Worm (Caenorhabditis elegans): ENCODE measurements around the gene ZK287.7.

The ZK287.7 gene

ce11 chrV:9703549-9703948 is 10.7 kb downstream of the ZK287.7 start:
- TF ChIP-seq gmeb-2 (tag; optimal IDR thresholded peaks at IDR 0.05) (no peak), ceh-45 (GFP tag; IDR thresholded peaks at IDR 0.05) (no peak), ref-2 (tag; optimal IDR thresholded peaks at IDR 0.05) (no peak), hlh-13 (GFP tag; optimal IDR thresholded peaks at IDR 0.05) (no peak), ama-1 (optimal IDR thresholded peaks at IDR 0.05) (no peak), pros-1 (tag; optimal IDR thresholded peaks at IDR 0.05) (no peak), unc-86 (tag; optimal IDR thresholded peaks at IDR 0.05) (no peak), odd-2 (tag; optimal IDR thresholded peaks at IDR 0.05) (no peak), ceh-31 (tag; optimal IDR thresholded peaks at IDR 0.05) (no peak), ceh-24 (tag; optimal IDR thresholded peaks at IDR 0.05) (no peak), ahr-1 (tag; optimal IDR thresholded peaks at IDR 0.05) (no peak), ttx-3 (tag; optimal IDR thresholded peaks at IDR 0.05) (no peak), zip-5 (tag; optimal IDR thresholded peaks at IDR 0.05) (no peak), nfya-1 (tag; optimal IDR thresholded peaks at IDR 0.05) (no peak), ztf-16 (tag; optimal IDR thresholded peaks at IDR 0.05) (no peak)

- TF ChIP-seq ets-4 (tag; optimal IDR thresholded peaks at IDR 0.05) = no peak
- peak; percentile 23 for TF ChIP-seq ceh-19 (GFP tag; optimal IDR thresholded peaks at IDR 0.05)
- TF ChIP-seq sox-4 (tag; optimal IDR thresholded peaks at IDR 0.05) = no peak
- TF ChIP-seq nfya-1 (tag; optimal IDR thresholded peaks at IDR 0.05) = peak; percentile 43
- no peak for TF ChIP-seq sox-2 (GFP tag; IDR thresholded peaks at IDR 0.05)
- no peak for TF ChIP-seq ama-1 (optimal IDR thresholded peaks at IDR 0.05)
- TF ChIP-seq ceh-18 (tag; optimal IDR thresholded peaks at IDR 0.05) = no peak
- TF ChIP-seq ceh-31 (tag; optimal IDR thresholded peaks at IDR 0.05) = peak; percentile 65
- TF ChIP-seq pha-4 (tag; optimal IDR thresholded peaks at IDR 0.05) = no peak
- TF ChIP-seq unc-3 (GFP tag; conservative IDR thresholded peaks at IDR 0.05) = no peak
- no peak for TF ChIP-seq unc-3 (tag; optimal IDR thresholded peaks at IDR 0.05)
- peak; percentile 76 for TF ChIP-seq ceh-48 (tag; optimal IDR thresholded peaks at IDR 0.05)
- no peak for TF ChIP-seq unc-86 (tag; optimal IDR thresholded peaks at IDR 0.05)
- TF ChIP-seq unc-55 (GFP tag; optimal IDR thresholded peaks at IDR 0.05) = peak; percentile 36
- TF ChIP-seq pax-1 (tag; optimal IDR thresholded peaks at IDR 0.05) = no peak
These were observed 11.5 kb downstream of the ZK287.7 start for ce11 chrV:9704399-9704798.

- TF ChIP-seq ama-1 (optimal IDR thresholded peaks at IDR 0.05) (no peak), tbx-7 (tag; optimal IDR thresholded peaks at IDR 0.05) (no peak), eyg-1 (tag; optimal IDR thresholded peaks at IDR 0.05) (no peak)
These were observed 13.7 kb downstream of the ZK287.7 start for ce11 chrV:9706592-9706991.

DNA sequence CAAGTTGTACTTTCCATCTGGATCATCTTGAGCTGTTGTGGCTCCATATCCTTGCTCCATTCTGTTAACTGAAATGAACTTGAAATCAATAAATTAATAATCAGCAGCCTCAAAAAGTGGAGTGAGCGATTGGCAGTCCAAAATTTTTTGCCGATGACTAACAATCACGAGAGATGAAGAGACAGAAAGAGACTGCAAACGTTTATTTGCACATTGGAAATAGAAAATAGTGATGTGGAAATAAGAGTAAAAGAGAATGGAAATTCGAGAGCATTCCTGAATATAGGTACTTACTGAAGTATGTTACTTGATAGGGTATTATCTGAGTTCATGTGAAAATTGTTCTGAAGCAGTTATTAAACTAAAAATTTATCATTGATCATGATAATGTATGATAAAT is 16.9 kb downstream of the ZK287.7 start, which contains the start of gene tag-120:
tag-120 (minus strand) TSS at position 68 of the 400 bp plus-strand sequence.
- TF ChIP-seq ceh-22 (tag; optimal IDR thresholded peaks at IDR 0.05) = no peak
- no peak for TF ChIP-seq madf-2 (tag; optimal IDR thresholded peaks at IDR 0.05)
- TF ChIP-seq dmd-4 (tag; optimal IDR thresholded peaks at IDR 0.05; ENCODE audit: borderline replicate concordance) = no peak
- no peak for TF ChIP-seq ets-4 (tag; optimal IDR thresholded peaks at IDR 0.05)
- TF ChIP-seq sox-2 (GFP tag; IDR thresholded peaks at IDR 0.05) = no peak
- TF ChIP-seq Y22D7AL.16 (tag; optimal IDR thresholded peaks at IDR 0.05) = no peak
- TF ChIP-seq pax-1 (tag; optimal IDR thresholded peaks at IDR 0.05) = no peak
- no peak for TF ChIP-seq fax-1 (tag; optimal IDR thresholded peaks at IDR 0.05)
- TF ChIP-seq ttx-3 (tag; optimal IDR thresholded peaks at IDR 0.05) = no peak
- no peak for TF ChIP-seq hlh-30 (tag; optimal IDR thresholded peaks at IDR 0.05; ENCODE audit: insufficient read depth)
- no peak for TF ChIP-seq ahr-1 (tag; optimal IDR thresholded peaks at IDR 0.05)
- TF ChIP-seq lim-6 (tag; optimal IDR thresholded peaks at IDR 0.05) = no peak
- no peak for TF ChIP-seq rnt-1 (tag; optimal IDR thresholded peaks at IDR 0.05)
- no peak for TF ChIP-seq ama-1 (optimal IDR thresholded peaks at IDR 0.05)
- no peak for TF ChIP-seq unc-42 (tag; optimal IDR thresholded peaks at IDR 0.05)
- TF ChIP-seq syd-9 (tag; optimal IDR thresholded peaks at IDR 0.05) = no peak
- no peak for TF ChIP-seq ceh-2 (tag; optimal IDR thresholded peaks at IDR 0.05)
- no peak for TF ChIP-seq odd-2 (tag; optimal IDR thresholded peaks at IDR 0.05)

Data from whole organism, late embryonic.